Fruit fly (Drosophila melanogaster) ovary, adult (tissue): Measurements from ENCODE around the gene Unc-115b.
"Not testable (repeated sequence)": the region's sequence is repeated elsewhere in the genome, so short reads cannot be mapped to it uniquely, and the experiment has no call there.

Experiments used
- CG17801 ChIP-seq: fragments of 200-800 bp; optimal IDR thresholded peaks from 2 replicates; lab custom pipeline; 2019; ENCODE audit warnings: missing biosample characterization, mild to moderate bottlenecking, missing genetic modification characterization, moderate library complexity; ENCODE audit not compliant: partially characterized antibody

Gene Unc-115b

DNA sequence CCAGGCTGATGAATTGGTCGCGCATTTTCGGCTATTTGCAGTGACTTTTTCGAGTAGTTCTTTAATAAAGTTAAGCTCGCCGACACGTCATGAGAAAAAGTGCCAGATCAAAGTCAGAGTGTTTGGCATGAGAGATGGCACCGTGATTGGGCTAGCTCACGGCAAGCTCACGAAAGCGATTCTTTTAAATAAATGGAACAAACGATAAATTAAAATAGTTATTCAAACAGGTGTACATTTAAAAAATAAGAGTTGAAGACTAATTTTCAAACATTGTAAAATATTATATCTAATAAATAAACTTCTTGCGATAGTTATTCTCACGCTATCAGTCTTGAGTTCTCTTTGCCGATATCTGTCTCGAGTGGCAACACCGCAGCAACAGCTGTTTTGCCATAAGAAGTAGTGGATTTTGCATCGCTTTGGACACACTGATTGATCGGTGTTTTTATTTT lies at the start of gene Unc-115b, which contains the start of the genes p24-2 and CG32939:
Gene Unc-115b (minus strand): TSS at position 101 of the 455 bp plus-strand sequence.
Gene p24-2 (minus strand): TSS at position 120 of the 455 bp plus-strand sequence.
Gene CG32939 (plus strand): TSS at position 405 of the 455 bp plus-strand sequence.
- TF ChIP-seq CG17801 (GFP tag; lab: Kevin White, UChicago), result not testable (repeated sequence)

DNA sequence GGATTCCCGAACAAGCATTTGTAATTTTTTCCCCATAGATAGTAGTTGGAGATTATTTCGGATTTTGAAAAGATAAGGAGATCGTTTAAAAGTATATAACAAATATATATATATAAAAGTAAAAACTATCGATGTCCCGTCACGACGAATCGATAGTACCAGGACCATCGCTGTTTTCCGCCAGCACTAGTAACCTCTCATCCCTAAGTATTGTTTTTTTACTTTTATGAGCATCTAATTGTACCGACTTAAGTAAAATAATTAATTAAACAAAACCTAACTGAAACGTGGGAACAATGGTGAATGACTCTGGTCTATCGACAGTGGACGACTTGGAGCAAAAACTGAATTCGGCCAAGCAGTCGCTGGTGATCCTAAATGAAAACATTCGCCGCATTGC lies 48.1 kb upstream of the Unc-115b start, which contains the start of gene Pnn:
Gene Pnn (plus strand): TSS at position 187 of the 400 bp plus-strand sequence.
- TF ChIP-seq CG17801 (GFP tag; lab: Kevin White, UChicago), result peak; percentile 20

DNA sequence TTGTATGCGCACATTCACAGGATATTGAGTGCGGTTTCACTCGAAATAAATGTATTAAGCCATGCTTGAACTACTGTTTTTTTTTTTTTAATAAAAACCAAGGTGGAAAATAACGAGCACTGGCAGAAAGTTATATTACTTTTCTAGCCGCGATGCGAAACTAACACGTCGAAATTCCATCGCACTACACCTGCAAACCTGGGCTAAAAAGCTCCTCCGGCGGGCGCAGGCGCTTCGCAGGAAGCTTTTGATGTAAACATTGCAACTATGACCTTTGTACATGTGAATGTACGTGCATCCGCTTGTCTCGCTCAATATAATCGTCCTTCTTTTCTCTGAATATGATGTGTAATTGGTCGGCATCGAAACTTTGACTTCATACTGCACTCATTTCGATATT lies 47.2 kb upstream of the Unc-115b start, which contains the start of gene side-VII:
Gene side-VII (minus strand): TSS at position 187 of the 400 bp plus-strand sequence.
- TF ChIP-seq CG17801 (GFP tag; lab: Kevin White, UChicago), result no peak

DNA sequence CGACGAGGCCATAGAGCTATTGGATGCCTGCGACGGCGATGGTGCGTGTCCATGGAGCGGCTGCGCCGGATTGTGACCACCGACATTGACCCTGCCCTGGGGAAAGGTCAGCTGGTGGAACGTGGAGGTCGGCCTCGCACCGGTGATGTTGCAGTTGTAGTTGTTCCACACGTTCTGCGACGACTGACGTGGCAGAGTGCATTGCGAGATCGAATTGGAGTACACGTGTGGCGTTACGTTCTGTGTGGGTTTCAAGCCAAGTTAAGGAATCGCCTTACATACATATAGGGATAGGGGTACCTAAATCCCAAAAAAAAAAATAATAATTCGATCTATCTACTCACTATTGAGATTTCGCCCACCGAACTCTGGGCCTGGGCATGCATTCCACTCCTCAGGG lies 42.6 kb upstream of the Unc-115b start:
- no peak for TF ChIP-seq CG17801 (GFP tag; lab: Kevin White, UChicago)

DNA sequence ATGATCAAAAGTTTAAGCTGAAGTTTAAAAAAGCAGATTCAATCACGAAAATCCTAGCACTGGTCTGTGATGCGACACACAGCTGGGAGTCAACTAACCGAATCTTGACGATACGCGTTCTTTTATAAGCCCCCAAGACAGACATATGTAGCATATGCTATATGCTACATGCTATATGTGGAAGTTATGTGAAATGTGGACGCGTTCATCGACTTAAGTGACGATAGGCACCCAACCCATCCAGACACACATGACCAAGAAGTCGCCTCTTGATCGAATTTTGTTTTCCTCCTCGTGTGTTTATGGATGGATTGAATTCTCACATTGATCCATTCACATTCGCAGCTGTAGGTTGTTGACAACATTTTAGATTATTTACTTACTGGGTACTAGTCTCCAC lies 40.6 kb upstream of the Unc-115b start, which contains the start of gene alphaTub85E:
Gene alphaTub85E (minus strand): TSS at position 101 of the 400 bp plus-strand sequence.
- no peak for TF ChIP-seq CG17801 (GFP tag; lab: Kevin White, UChicago)

DNA sequence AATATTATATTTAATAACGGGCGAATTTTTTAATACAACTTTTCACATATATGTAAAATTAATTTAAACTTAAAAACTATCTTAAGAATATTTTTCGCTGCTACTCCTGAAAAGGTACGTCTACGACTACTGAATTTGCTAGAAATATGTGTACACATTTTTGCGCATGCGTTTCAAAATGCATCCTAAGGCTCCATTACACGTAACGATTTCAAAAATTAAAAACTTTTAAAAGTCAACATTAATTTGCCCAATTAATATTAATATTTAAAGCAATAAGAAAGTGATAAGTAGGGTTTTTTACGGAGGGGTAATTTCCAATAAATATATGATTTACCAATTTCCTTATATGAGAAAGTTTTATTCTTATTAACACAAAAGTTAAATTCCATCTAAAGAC lies 38.2 kb upstream of the Unc-115b start, which contains the start of gene FoxP:
Gene FoxP (minus strand): TSS at position 89 of the 400 bp plus-strand sequence.
- TF ChIP-seq CG17801 (GFP tag; lab: Kevin White, UChicago), result no peak

DNA sequence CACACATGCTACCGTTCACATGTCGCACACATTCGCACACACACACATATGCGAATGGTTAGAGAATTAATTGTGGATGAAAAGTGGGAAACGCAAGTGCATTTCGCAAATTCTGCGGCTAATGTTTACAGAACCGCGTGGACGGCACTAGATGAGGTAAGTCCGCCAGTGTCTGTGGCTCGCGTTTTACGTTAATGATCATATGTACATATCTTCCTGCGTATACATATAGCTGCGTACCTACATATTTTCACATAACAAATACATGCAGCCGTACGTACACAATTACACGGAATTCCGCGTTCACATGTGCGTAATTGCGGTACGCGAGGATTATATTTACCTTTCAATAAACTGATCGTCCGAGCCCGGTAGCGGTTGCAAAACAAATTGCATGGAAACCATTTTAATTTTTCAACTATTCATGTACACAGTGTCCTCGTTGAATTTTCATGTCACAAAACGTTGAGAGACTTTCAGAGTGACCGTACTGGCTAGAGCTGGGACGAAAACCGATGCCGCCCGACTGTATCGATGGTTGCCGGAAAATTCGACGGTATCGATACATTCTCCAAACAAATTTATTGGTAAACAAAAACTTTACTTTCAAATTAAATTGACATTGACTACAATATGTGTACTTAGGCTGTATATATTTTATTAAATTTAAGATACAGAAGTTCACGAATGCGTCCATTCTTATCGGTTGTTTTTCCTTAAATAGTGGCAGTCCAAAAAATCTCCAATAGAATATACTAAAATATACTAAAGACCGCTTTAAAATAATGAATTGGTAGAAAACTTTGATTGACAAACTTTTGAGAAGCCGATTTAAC lies 32.8 kb upstream of the Unc-115b start, which contains the start of gene hyd:
Gene hyd (minus strand): TSS at position 495 of the 836 bp plus-strand sequence.
- TF ChIP-seq CG17801 (GFP tag; lab: Kevin White, UChicago), result no peak

DNA sequence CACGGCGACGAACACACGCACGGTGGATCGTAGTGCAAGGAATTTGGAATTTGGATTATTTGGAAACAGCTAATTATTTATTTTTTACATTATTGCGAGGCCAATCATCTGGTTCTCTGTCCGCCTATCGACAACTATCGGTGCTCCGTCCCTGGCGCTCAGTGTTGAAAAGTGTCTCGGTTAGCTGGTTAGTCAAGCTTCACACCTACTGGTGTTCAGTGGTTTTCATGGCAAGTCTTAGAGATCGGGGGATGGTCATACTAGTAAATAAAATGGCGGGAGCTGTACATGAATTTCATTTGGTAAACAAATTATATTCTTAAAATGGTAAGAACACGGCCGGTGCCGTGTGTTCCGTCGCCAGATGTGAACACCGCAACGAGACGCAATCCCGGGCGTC lies 18.3 kb upstream of the Unc-115b start, which contains the start of the genes trbd and dmt:
Gene trbd (minus strand): TSS at position 152 of the 400 bp plus-strand sequence.
Gene dmt (plus strand): TSS at position 257 of the 400 bp plus-strand sequence.
- TF ChIP-seq CG17801 (GFP tag; lab: Kevin White, UChicago), result no peak

DNA sequence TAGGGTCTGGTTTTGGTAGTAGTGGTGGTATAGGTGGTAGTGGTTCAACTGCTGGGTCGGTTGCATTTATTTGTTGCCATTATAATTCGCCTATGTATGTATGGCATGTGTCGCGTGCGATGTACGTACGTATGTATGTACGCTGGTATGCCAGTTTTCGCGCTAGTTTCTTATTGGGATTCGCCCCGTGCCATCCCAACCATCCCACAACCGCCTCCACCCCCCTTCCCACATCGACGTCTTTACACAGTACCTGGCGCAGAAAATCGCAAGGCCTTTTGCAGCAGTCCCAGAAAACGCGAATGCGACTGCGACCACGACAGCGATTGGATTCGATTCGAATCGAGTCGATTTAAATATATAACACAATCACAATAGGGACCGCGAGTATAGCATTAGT lies 17.7 kb upstream of the Unc-115b start:
- TF ChIP-seq CG17801 (GFP tag; lab: Kevin White, UChicago), result no peak

DNA sequence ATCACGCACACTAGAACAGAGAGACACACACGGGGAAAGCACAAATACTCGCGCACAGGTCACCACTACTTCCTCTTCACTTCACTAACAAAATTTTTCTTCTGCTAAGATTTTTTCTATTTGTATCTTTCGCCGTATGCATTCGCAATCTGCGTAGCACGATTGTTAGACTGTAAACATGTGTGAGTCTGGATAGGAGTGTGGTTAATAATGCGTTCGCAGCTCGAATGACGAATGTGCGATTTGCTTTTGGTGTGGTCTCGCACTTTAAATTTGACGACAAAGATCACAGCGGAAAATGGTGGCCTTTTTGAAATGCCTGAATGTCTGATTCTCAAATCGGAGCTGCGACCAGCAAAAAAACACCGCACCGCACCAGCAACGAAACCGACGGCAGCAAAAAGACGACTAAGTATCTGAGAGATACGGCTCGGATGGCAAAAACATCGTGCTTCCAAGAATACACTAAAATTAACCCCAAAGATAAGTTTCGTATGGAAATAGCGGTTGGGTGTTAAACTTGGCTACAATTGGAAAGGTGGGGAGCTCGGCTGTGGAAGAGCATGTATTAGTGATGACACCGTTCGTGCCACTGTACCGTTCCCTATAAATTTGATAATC lies 12.5 kb upstream of the Unc-115b start, which contains the start of gene Unc-115a:
Gene Unc-115a (minus strand): TSS at position 410 of the 621 bp plus-strand sequence.
- peak; percentile 55 for TF ChIP-seq CG17801 (GFP tag; lab: Kevin White, UChicago)

DNA sequence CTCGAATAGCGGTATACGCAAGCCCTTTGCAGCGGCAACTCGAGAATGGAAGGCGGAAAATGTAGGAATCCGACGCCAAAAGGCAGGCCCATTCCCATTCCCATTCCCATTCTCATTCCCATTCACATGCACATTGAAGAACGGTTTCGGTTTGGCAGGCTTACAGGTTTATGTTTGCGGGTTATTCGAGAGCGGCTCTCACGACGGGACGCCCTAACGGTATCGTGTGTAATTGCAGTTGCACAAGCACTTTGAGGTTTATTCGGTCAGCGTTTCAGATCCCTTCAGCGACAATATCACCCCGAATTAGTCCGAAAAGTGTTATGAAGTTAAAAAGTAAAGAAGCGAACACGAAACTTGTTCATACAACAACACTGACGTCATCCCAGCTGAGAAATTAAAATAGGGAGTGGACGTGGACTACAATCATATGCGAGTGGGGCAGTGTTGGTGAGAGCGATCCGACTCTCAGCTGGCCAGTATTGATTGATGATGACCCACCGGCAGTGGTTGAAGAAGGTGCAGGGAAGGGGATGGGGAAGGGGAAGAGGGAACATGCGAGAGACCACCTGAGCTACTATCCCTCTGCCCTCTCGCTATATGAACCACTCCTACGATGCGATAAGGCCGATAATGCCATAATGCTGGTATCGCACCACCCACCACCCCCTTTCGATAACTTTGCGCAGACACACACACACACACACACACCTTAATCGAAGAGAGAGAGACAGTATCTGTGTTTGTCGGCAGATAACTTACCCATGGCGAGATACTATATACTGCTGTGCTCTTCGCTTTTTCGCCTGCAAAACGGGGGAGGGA lies 11.8 kb upstream of the Unc-115b start:
- TF ChIP-seq CG17801 (GFP tag; lab: Kevin White, UChicago), result no peak

DNA sequence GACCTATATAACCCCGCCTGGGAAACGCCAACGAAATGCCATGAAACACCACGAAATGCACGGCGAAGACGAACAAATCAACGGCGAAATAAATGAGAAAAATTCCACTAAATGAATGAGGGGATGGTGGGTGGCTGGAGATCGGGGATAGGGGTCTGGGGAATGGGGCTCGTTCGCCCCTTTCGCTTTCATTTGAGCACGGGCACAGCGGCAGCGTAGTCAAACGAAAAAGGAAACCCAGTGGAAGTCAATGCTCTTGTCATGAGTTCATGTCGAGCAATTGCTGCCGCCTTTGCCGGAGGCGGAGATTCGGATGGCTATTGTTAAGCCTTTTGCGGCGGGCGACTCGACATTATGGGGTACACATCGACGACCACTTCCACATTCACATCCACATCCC lies 10.7 kb upstream of the Unc-115b start:
- TF ChIP-seq CG17801 (GFP tag; lab: Kevin White, UChicago), result no peak

DNA sequence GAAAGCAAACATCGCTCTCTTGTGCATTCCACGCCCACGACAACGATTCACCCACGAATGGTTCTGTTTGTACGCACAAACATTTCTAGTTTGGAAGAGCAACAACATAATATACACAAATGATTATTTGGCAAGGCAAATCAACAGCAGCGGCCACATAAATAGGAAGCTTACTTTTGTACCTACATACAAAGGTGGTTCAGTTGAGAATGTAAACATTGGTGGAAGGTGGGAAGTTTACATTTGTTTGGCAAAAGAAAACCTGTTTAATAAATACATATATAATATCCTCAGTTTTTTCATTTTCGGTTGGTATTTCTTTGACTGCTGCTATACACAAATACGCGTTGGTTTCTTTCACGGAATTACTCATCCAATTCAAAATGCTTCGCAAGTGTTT lies 10.0 kb upstream of the Unc-115b start:
- TF ChIP-seq CG17801 (GFP tag; lab: Kevin White, UChicago), result peak; percentile 72

DNA sequence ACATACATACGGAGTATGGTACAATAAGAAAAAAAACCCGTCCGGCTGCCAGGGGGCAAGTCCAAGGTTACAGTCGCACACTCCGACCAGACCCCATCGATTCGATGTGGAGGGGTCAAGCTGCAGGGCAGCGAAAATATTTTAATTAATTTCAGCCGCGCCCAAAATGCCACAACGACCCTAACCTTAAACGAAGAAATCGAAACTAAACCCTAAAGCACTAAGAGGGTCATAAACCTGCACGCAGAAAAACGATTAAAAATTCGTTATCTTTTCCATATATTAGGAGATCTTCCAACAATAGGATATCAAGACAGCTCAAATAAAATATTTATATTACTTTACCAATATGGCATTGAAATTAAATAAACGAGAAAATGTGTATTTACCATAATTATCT lies 9.3 kb upstream of the Unc-115b start:
- TF ChIP-seq CG17801 (GFP tag; lab: Kevin White, UChicago), result no peak
